Fruit fly (Drosophila melanogaster) whole organism, adult: ENCODE data around the gene Pp2A-29B.
A peak's percentile ranks its signal among the peaks of the same experiment; 100 is the strongest.

Experiments used
- CG14711 ChIP-seq: fragments of 200-800 bp; sonication (Bioruptor generic); optimal IDR thresholded peaks from 2 replicates; lab custom pipeline; 2018; ENCODE audit warnings: missing biosample characterization, mild to moderate bottlenecking, missing genetic modification characterization, moderate library complexity
- CG1620 ChIP-seq: fragments of 200-800 bp; sonication (Bioruptor generic); optimal IDR thresholded peaks from 2 replicates; lab custom pipeline; 2016; ENCODE audit warnings: missing biosample characterization, missing genetic modification characterization
- CG33017 ChIP-seq: fragments of 200-800 bp; sonication (Bioruptor generic); optimal IDR thresholded peaks from 2 replicates; lab custom pipeline; 2018; ENCODE audit warnings: missing biosample characterization, mild to moderate bottlenecking, missing genetic modification characterization, moderate library complexity
- CG5204 ChIP-seq: fragments of 200-800 bp; sonication (Bioruptor generic); optimal IDR thresholded peaks from 2 replicates; lab custom pipeline; 2016; ENCODE audit warnings: missing biosample characterization, missing genetic modification characterization
- CG7101 ChIP-seq: fragments of 200-800 bp; sonication (Bioruptor generic); optimal IDR thresholded peaks from 2 replicates; lab custom pipeline; 2018; ENCODE audit warnings: missing biosample characterization, mild to moderate bottlenecking, missing genetic modification characterization, moderate library complexity
- Crg-1 ChIP-seq: fragments of 200-800 bp; sonication (Bioruptor generic); optimal IDR thresholded peaks from 2 replicates; lab custom pipeline; 2016; ENCODE audit warnings: missing biosample characterization, missing genetic modification characterization
- Mnt ChIP-seq: fragments of 200-800 bp; sonication (Bioruptor generic); optimal IDR thresholded peaks from 2 replicates; lab custom pipeline; 2016; ENCODE audit warnings: missing biosample characterization, mild to moderate bottlenecking, missing genetic modification characterization
- cic ChIP-seq: fragments of 200-800 bp; sonication (Bioruptor generic); optimal IDR thresholded peaks from 2 replicates; lab custom pipeline; 2017; ENCODE audit warnings: missing biosample characterization, mild to moderate bottlenecking, missing genetic modification characterization, moderate library complexity
- cnc ChIP-seq, 2 experiments: fragments of >200 bp; optimal IDR thresholded peaks; 2 replicates each; lab custom pipeline; 2017
- kay ChIP-seq: fragments of 200-800 bp; sonication (Bioruptor generic); peaks from one replicate; lab custom pipeline; 2016; ENCODE audit warnings: missing biosample characterization, missing genetic modification characterization, borderline replicate concordance
- ovo ChIP-seq: fragments of 200-800 bp; sonication (Bioruptor generic); optimal IDR thresholded peaks from 2 replicates; lab custom pipeline; 2016; ENCODE audit warnings: missing biosample characterization, missing genetic modification characterization
- pad ChIP-seq: fragments of 200-800 bp; sonication (Bioruptor generic); optimal IDR thresholded peaks from 3 replicates; lab custom pipeline; 2017; ENCODE audit warnings: missing biosample characterization, missing genetic modification characterization, mild to moderate bottlenecking, moderate library complexity, missing genetic modification reagents
- tj ChIP-seq: fragments of 200-800 bp; sonication (Bioruptor generic); optimal IDR thresholded peaks from 3 replicates; lab custom pipeline; 2017; ENCODE audit warnings: missing biosample characterization, mild to moderate bottlenecking, missing genetic modification characterization, moderate library complexity

dm6 chr2L:8350560-8351171 is 15.2 kb upstream of the Pp2A-29B start:
- TF ChIP-seq ovo (GFP tag; lab: Kevin White, UChicago) (no peak), CG14711 (tag; lab: Kevin White, UChicago) (no peak), cnc (optimal IDR thresholded peaks at IDR 0.05; lab: Kevin White, UChicago) (no peak), pad (GFP tag; lab: Kevin White, UChicago) (no peak), CG7101 (tag; lab: Kevin White, UChicago) (no peak), CG33017 (tag; lab: Kevin White, UChicago) (no peak), cic (GFP tag; lab: Kevin White, UChicago) (no peak), Mnt (GFP tag; lab: Kevin White, UChicago) (no peak), tj (GFP tag; lab: Kevin White, UChicago) (no peak), Crg-1 (no peak), CG1620 (GFP tag; lab: Kevin White, UChicago) (no peak), kay (peak; percentile 56), CG5204 (GFP tag; lab: Kevin White, UChicago) (no peak)
